Worm (Caenorhabditis elegans): ENCODE measurements around the gene mig-21.

Gene mig-21

ce11 chrIII:5906749-5907148, 28.6 kb upstream of the mig-21 start, which contains the start of gene erd-2.2:
erd-2.2 (plus strand) TSS chrIII:5907049.
- no peak for TF ChIP-seq snpc-4 (tag; optimal IDR thresholded peaks at IDR 0.05)
- TF ChIP-seq dmd-4 (tag; optimal IDR thresholded peaks at IDR 0.05), result no peak
- no peak for TF ChIP-seq nhr-11 (tag; optimal IDR thresholded peaks at IDR 0.05)
- TF ChIP-seq zag-1 (tag; optimal IDR thresholded peaks at IDR 0.05), result no peak
- TF ChIP-seq ZK546.5 (tag; optimal IDR thresholded peaks at IDR 0.05), result no peak
- no peak for TF ChIP-seq nhr-237 (tag; optimal IDR thresholded peaks at IDR 0.05)
- no peak for TF ChIP-seq sma-3 (GFP tag; optimal IDR thresholded peaks at IDR 0.05)
- TF ChIP-seq mdl-1 (tag; optimal IDR thresholded peaks at IDR 0.05), result no peak
- TF ChIP-seq ztf-11 (tag; optimal IDR thresholded peaks at IDR 0.05), result no peak
- TF ChIP-seq unc-62 (GFP tag; optimal IDR thresholded peaks at IDR 0.05), result no peak
- TF ChIP-seq nhr-21 (tag; optimal IDR thresholded peaks at IDR 0.05), result no peak
- no peak for TF ChIP-seq blmp-1 (tag; optimal IDR thresholded peaks at IDR 0.05; ENCODE audit: insufficient read depth)

ce11 chrIII:5906059-5906458, 27.9 kb upstream of the mig-21 start, which contains the start of gene dpff-1:
dpff-1 (minus strand) TSS chrIII:5906346.
- TF ChIP-seq ama-1 (optimal IDR thresholded peaks at IDR 0.05) (peak; percentile 21), nhr-25 (tag; optimal IDR thresholded peaks at IDR 0.05) (no peak), C34F6.9 (tag; optimal IDR thresholded peaks at IDR 0.05) (peak; percentile 37), mbf-1 (tag; optimal IDR thresholded peaks at IDR 0.05) (no peak), snpc-4 (tag; optimal IDR thresholded peaks at IDR 0.05) (no peak), nhr-12 (tag; optimal IDR thresholded peaks at IDR 0.05) (no peak), gmeb-1 (tag; optimal IDR thresholded peaks at IDR 0.05) (peak; percentile 5), nhr-129 (tag; optimal IDR thresholded peaks at IDR 0.05) (peak; percentile 39), nhr-6 (tag; optimal IDR thresholded peaks at IDR 0.05) (no peak), mdl-1 (tag; optimal IDR thresholded peaks at IDR 0.05) (no peak), unc-55 (GFP tag; optimal IDR thresholded peaks at IDR 0.05) (peak; percentile 39), elt-1 (tag; optimal IDR thresholded peaks at IDR 0.05) (no peak), crh-2 (tag; optimal IDR thresholded peaks at IDR 0.05) (peak; percentile 3), Y55F3AM.14 (GFP tag; optimal IDR thresholded peaks at IDR 0.05) (no peak), F13H6.1 (tag; optimal IDR thresholded peaks at IDR 0.05) (peak; percentile 34), lsy-2 (tag; optimal IDR thresholded peaks at IDR 0.05) (peak in 1 of 2 experiments; percentile 44)

- TF ChIP-seq mab-5 (tag; optimal IDR thresholded peaks at IDR 0.05) (no peak), skn-1 (tag; optimal IDR thresholded peaks at IDR 0.05) (no peak), sem-4 (tag; optimal IDR thresholded peaks at IDR 0.05) (no peak), crh-2 (tag; optimal IDR thresholded peaks at IDR 0.05) (no peak), sma-3 (GFP tag; optimal IDR thresholded peaks at IDR 0.05) (no peak), C34F6.9 (tag; optimal IDR thresholded peaks at IDR 0.05) (no peak), unc-55 (GFP tag; optimal IDR thresholded peaks at IDR 0.05) (no peak), egl-27 (tag; optimal IDR thresholded peaks at IDR 0.05) (no peak), lin-39 (tag; optimal IDR thresholded peaks at IDR 0.05) (no peak), ztf-4 (tag; optimal IDR thresholded peaks at IDR 0.05) (no peak), alr-1 (tag; optimal IDR thresholded peaks at IDR 0.05) (no peak), ama-1 (optimal IDR thresholded peaks at IDR 0.05) (no peak), mbf-1 (tag; optimal IDR thresholded peaks at IDR 0.05) (no peak), blmp-1 (tag; optimal IDR thresholded peaks at IDR 0.05; ENCODE audit: insufficient read depth) (no peak), nhr-77 (tag; optimal IDR thresholded peaks at IDR 0.05) (no peak), unc-39 (tag; optimal IDR thresholded peaks at IDR 0.05) (no peak), nhr-6 (tag; optimal IDR thresholded peaks at IDR 0.05) (no peak), nhr-12 (tag; optimal IDR thresholded peaks at IDR 0.05) (no peak), lin-13 (GFP tag; optimal IDR thresholded peaks at IDR 0.05) (no peak)
Observed at ce11 chrIII:5902558-5902957, 24.4 kb upstream of the mig-21 start.

ce11 chrIII:5900709-5901108, 22.5 kb upstream of the mig-21 start:
- TF ChIP-seq nhr-129 (tag; optimal IDR thresholded peaks at IDR 0.05), result peak; percentile 77
- TF ChIP-seq ama-1 (optimal IDR thresholded peaks at IDR 0.05), result no peak
- TF ChIP-seq fos-1 (tag; optimal IDR thresholded peaks at IDR 0.05), result peak; percentile 69

ce11 chrIII:5898631-5899030, 20.5 kb upstream of the mig-21 start:
- TF ChIP-seq skn-1 (tag; optimal IDR thresholded peaks at IDR 0.05) (no peak), Y55F3AM.14 (GFP tag; optimal IDR thresholded peaks at IDR 0.05) (no peak), nhr-237 (tag; optimal IDR thresholded peaks at IDR 0.05) (no peak), F13H6.1 (tag; optimal IDR thresholded peaks at IDR 0.05) (peak; percentile 12), ceh-82 (tag; optimal IDR thresholded peaks at IDR 0.05) (no peak), blmp-1 (tag; optimal IDR thresholded peaks at IDR 0.05; ENCODE audit: insufficient read depth) (no peak), lin-11 (tag; optimal IDR thresholded peaks at IDR 0.05) (no peak), nhr-77 (tag; optimal IDR thresholded peaks at IDR 0.05) (no peak), peb-1 (tag; optimal IDR thresholded peaks at IDR 0.05) (no peak), ama-1 (optimal IDR thresholded peaks at IDR 0.05) (no peak), zag-1 (tag; optimal IDR thresholded peaks at IDR 0.05) (no peak), lsy-2 (tag; optimal IDR thresholded peaks at IDR 0.05) (peak in 1 of 2 experiments; percentile 15), nhr-129 (tag; optimal IDR thresholded peaks at IDR 0.05) (peak; percentile 7), unc-55 (GFP tag; optimal IDR thresholded peaks at IDR 0.05) (peak; percentile 23), nhr-6 (tag; optimal IDR thresholded peaks at IDR 0.05) (no peak), nhr-25 (tag; optimal IDR thresholded peaks at IDR 0.05) (no peak), ztf-11 (tag; optimal IDR thresholded peaks at IDR 0.05) (no peak), nhr-10 (tag; optimal IDR thresholded peaks at IDR 0.05) (no peak), ztf-4 (tag; optimal IDR thresholded peaks at IDR 0.05) (no peak), mbf-1 (tag; optimal IDR thresholded peaks at IDR 0.05) (no peak), C34F6.9 (tag; optimal IDR thresholded peaks at IDR 0.05) (no peak), alr-1 (tag; optimal IDR thresholded peaks at IDR 0.05) (no peak), fos-1 (tag; optimal IDR thresholded peaks at IDR 0.05) (no peak), mdl-1 (tag; optimal IDR thresholded peaks at IDR 0.05) (no peak), elt-1 (tag; optimal IDR thresholded peaks at IDR 0.05) (no peak), unc-39 (tag; optimal IDR thresholded peaks at IDR 0.05) (no peak), ZK546.5 (tag; optimal IDR thresholded peaks at IDR 0.05) (no peak), crh-2 (tag; optimal IDR thresholded peaks at IDR 0.05) (no peak)
